Fruit fly (Drosophila melanogaster) whole organism, prepupa: ENCODE data around the gene Plc21C.
A peak's percentile ranks its signal among the peaks of the same experiment; 100 is the strongest.

Experiments
- Blimp-1 ChIP-seq: fragments of 200-800 bp; sonication (Bioruptor generic); optimal IDR thresholded peaks from 3 replicates; lab custom pipeline; 2017; ENCODE audit warnings: missing biosample characterization, missing genetic modification characterization, mild to moderate bottlenecking, moderate library complexity, missing genetic modification reagents
- CG10631 ChIP-seq: fragments of 200-800 bp; sonication (Bioruptor generic); optimal IDR thresholded peaks from 2 replicates; lab custom pipeline; 2016; ENCODE audit warnings: missing biosample characterization, missing genetic modification characterization
- CG11902 ChIP-seq: fragments of 200-800 bp; sonication (Bioruptor generic); optimal IDR thresholded peaks from 3 replicates; lab custom pipeline; 2016; ENCODE audit warnings: missing biosample characterization, missing genetic modification characterization
- CG15336 ChIP-seq: fragments of 200-800 bp; sonication (Bioruptor generic); IDR thresholded peaks from 2 replicates; pipeline ENCODE4 v1.3.6; 2022; ENCODE audit warnings: missing biosample characterization, missing genetic modification characterization
- CG16779 ChIP-seq: fragments of 200-800 bp; sonication (Bioruptor generic); optimal IDR thresholded peaks from 3 replicates; lab custom pipeline; 2017; ENCODE audit warnings: missing biosample characterization, mild to moderate bottlenecking, missing genetic modification characterization
- CG31627 ChIP-seq: fragments of 200-800 bp; sonication (Bioruptor generic); optimal IDR thresholded peaks from 3 replicates; lab custom pipeline; 2016; ENCODE audit warnings: missing biosample characterization, missing genetic modification characterization
- CG32006 ChIP-seq: fragments of 200-800 bp; sonication (Bioruptor generic); optimal IDR thresholded peaks from 3 replicates; lab custom pipeline; 2017; ENCODE audit warnings: missing biosample characterization, mild to moderate bottlenecking, missing genetic modification characterization
- CG3919 ChIP-seq: fragments of 200-800 bp; sonication (Bioruptor generic); optimal IDR thresholded peaks from 3 replicates; lab custom pipeline; 2016; ENCODE audit warnings: missing biosample characterization, missing genetic modification characterization
- CG4318 ChIP-seq: fragments of 200-800 bp; sonication (Bioruptor generic); optimal IDR thresholded peaks from 3 replicates; lab custom pipeline; 2017; ENCODE audit warnings: missing biosample characterization, mild to moderate bottlenecking, missing genetic modification characterization
- CG6163 ChIP-seq: fragments of 200-800 bp; sonication (Bioruptor generic); IDR thresholded peaks from 3 replicates; pipeline ENCODE4 v1.3.6; 2022; ENCODE audit warnings: missing biosample characterization, missing genetic modification characterization
- CG6792 ChIP-seq: fragments of 200-800 bp; sonication (Bioruptor generic); optimal IDR thresholded peaks from 3 replicates; lab custom pipeline; 2016; ENCODE audit warnings: missing biosample characterization, missing genetic modification characterization
- CG8119 ChIP-seq: fragments of 200-800 bp; sonication (Bioruptor generic); IDR thresholded peaks from 3 replicates; pipeline ENCODE4 v1.3.6; 2022; ENCODE audit warnings: missing biosample characterization, missing genetic modification characterization
- CG8319 ChIP-seq: fragments of 200-800 bp; sonication (Bioruptor generic); optimal IDR thresholded peaks from 3 replicates; lab custom pipeline; 2016; ENCODE audit warnings: missing biosample characterization, missing genetic modification characterization
- CG8632 ChIP-seq: fragments of 200-800 bp; sonication (Bioruptor generic); optimal IDR thresholded peaks from 3 replicates; lab custom pipeline; 2016; ENCODE audit warnings: missing biosample characterization, missing genetic modification characterization
- CG9139 ChIP-seq: fragments of 200-800 bp; sonication (Bioruptor generic); optimal IDR thresholded peaks from 3 replicates; lab custom pipeline; 2017; ENCODE audit warnings: missing biosample characterization, mild to moderate bottlenecking, missing genetic modification characterization
- Eip75B ChIP-seq: fragments of 200-800 bp; sonication (Bioruptor generic); optimal IDR thresholded peaks from 3 replicates; lab custom pipeline; 2016; ENCODE audit warnings: missing biosample characterization, missing genetic modification characterization
- Eip78C ChIP-seq: fragments of 200-800 bp; sonication (Bioruptor generic); peaks from one replicate; lab custom pipeline; 2016; ENCODE audit warnings: missing biosample characterization, missing genetic modification characterization
- Eip93F ChIP-seq: fragments of 200-800 bp; sonication (Bioruptor generic); optimal IDR thresholded peaks from 2 replicates; lab custom pipeline; 2016; ENCODE audit warnings: missing biosample characterization, mild to moderate bottlenecking, missing genetic modification characterization
- Ets21C ChIP-seq: fragments of 200-800 bp; sonication (Bioruptor generic); optimal IDR thresholded peaks from 3 replicates; lab custom pipeline; 2016; ENCODE audit warnings: missing biosample characterization, missing genetic modification characterization
- Ets96B ChIP-seq: fragments of 200-800 bp; optimal IDR thresholded peaks from 2 replicates; lab custom pipeline; 2019; ENCODE audit warnings: missing biosample characterization, mild to moderate bottlenecking, missing genetic modification characterization, moderate library complexity
- Hr38 ChIP-seq: sonication (Bioruptor generic); optimal IDR thresholded peaks from 2 replicates; lab custom pipeline; 2016; ENCODE audit warnings: missing biosample characterization, missing genetic modification characterization
- OdsH ChIP-seq: fragments of 200-800 bp; sonication (Bioruptor generic); optimal IDR thresholded peaks from 3 replicates; lab custom pipeline; 2016; ENCODE audit warnings: missing biosample characterization, missing genetic modification characterization
- Smox ChIP-seq: fragments of 200-800 bp; sonication (Bioruptor generic); optimal IDR thresholded peaks from 3 replicates; lab custom pipeline; 2016; ENCODE audit warnings: missing biosample characterization, missing genetic modification characterization
- Sox102F ChIP-seq: fragments of 200-800 bp; sonication (Bioruptor generic); optimal IDR thresholded peaks from 2 replicates; lab custom pipeline; 2016; ENCODE audit warnings: missing biosample characterization, mild to moderate bottlenecking, missing genetic modification characterization
- Sox14 ChIP-seq: fragments of 200-800 bp; sonication (Bioruptor generic); optimal IDR thresholded peaks from 3 replicates; lab custom pipeline; 2016; ENCODE audit warnings: missing biosample characterization, missing genetic modification characterization
- acj6 ChIP-seq: fragments of 200-800 bp; sonication (Bioruptor generic); optimal IDR thresholded peaks from 3 replicates; lab custom pipeline; 2016; ENCODE audit warnings: missing biosample characterization, missing genetic modification characterization
- eg ChIP-seq: fragments of 200-800 bp; sonication (Bioruptor generic); IDR thresholded peaks from 3 replicates; pipeline ENCODE4 v1.3.6; 2022; ENCODE audit warnings: missing biosample characterization, missing genetic modification characterization
- fkh ChIP-seq: fragments of 200-800 bp; sonication (Bioruptor generic); optimal IDR thresholded peaks from 3 replicates; lab custom pipeline; 2017; ENCODE audit warnings: missing biosample characterization, mild to moderate bottlenecking, missing genetic modification characterization, moderate library complexity
- svp ChIP-seq: fragments of 200-800 bp; sonication (Bioruptor generic); peaks from one replicate; lab custom pipeline; 2016; ENCODE audit warnings: missing biosample characterization, missing genetic modification characterization
- vri ChIP-seq: fragments of 200-800 bp; sonication (Bioruptor generic); optimal IDR thresholded peaks from 3 replicates; lab custom pipeline; 2016; ENCODE audit warnings: missing biosample characterization, mild to moderate bottlenecking, missing genetic modification characterization

The Plc21C gene

DNA sequence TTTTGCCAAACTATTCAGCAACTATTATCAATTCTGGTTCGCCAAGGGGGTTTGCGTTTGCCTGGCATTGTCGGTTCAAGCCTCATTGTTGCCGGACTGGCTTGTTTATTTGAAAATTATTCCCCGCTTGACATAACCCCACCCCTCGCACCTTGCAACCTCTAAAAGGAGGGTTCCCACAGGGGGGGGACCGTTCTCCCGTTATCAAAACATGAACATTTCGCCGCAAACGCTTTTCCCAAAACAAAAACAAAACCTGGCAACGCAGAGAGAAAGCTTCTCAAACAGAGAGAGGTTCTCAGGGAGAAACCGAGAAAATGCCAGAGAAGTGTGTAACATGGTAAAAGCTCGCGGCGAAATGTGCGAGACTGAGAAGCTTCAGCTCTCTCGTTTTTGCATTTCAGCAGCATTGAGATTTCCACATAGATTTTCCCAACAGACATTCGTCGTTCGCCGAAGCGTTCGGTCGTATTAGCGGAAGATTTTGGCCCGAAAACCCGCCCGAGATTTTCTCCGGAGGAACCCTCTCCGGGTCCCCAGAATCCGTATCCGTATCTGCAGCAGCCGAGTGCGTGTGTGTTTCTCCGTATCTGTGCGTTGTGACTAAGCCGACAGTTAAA lies 4.2 kb downstream of the Plc21C start:
- TF ChIP-seq CG16779 (tag; lab: Kevin White, UChicago) (no peak), svp (GFP tag; lab: Kevin White, UChicago) (peak; percentile 66), CG8632 (GFP tag; lab: Kevin White, UChicago) (no peak), eg (GFP tag; lab: Robert Waterston, UW) (peak; percentile 57; the same call in 1 of the 3 replicates), CG15336 (GFP tag; lab: Robert Waterston, UW) (peak; percentile 25; the same call in 1 of the 2 replicates), OdsH (GFP tag; lab: Kevin White, UChicago) (no peak), fkh (GFP tag; lab: Kevin White, UChicago) (peak; percentile 59), CG4318 (GFP tag; lab: Kevin White, UChicago) (no peak), Eip93F (no peak), CG8119 (GFP tag; lab: Robert Waterston, UW) (0 out of 3 replicates have a peak, but pooled peaks have one; percentile 26), CG3919 (no peak), CG8319 (no peak), CG11902 (GFP tag; lab: Kevin White, UChicago) (no peak), Eip78C (peak; percentile 39), acj6 (GFP tag; lab: Kevin White, UChicago) (no peak)
- TF ChIP-seq, all 60 proteins: peak for 6

DNA sequence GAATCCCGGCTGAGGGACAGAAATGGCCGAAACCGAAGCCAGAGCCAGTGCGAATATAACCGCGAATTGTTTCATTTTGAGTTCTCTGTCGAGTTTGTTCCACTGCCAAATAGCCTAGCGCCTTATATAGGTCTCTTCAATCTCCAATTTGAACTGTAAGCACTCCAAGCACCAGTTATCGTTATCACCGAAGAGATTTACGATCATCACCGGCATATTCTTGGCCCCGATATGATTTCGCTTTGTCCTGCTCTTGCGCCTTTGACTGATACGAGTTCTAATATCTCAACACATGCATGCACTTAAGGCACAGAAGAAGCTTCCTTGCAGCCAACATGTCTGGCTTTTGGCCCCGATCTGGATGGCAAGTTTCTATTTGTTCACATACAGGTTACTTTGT lies 13.4 kb downstream of the Plc21C start, which contains the start of gene CG11912:
Gene CG11912 (minus strand): TSS at position 101 of the 400 bp plus-strand sequence.
- TF ChIP-seq CG31627 (GFP tag; lab: Kevin White, UChicago) (no peak), CG10631 (no peak), acj6 (GFP tag; lab: Kevin White, UChicago) (no peak), CG4318 (GFP tag; lab: Kevin White, UChicago) (no peak)

DNA sequence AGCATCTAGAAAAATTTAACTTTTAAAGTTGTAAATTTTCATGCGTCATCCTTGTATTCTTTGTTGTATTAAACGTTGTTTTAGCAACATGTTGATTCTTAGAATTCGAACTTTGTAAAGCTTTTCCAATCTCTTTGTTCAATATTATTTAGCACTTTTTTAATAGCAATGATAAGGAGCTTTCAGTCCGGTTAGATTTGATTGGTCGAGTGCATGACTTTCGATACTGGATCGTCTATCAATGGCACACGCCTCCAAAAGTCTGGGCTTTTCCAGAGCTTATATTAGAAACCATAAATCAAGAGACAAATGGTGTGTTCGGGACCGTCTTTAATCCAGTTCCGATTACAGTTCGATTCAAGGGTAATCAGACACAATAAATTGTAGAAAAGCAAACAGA lies 14.0 kb downstream of the Plc21C start:
- no peak for TF ChIP-seq Smox

DNA sequence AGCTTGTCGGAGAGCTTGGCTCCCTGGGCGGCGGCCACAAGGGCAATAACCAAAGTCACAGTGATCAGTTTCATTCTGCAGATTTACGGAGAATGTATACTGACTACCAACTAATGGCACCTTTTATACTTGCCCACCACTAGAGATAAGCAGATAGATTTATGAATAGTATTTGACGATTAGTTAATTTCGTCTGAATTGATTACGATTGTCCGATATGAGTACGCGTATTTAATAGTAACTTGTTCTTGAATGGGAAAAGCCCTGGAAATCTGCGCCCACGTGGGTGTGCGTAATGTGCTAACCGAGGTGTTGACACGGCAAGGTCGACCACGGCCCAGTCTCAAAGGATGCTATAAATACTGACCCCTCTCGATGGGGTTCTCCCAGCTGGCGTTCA lies 15.4 kb downstream of the Plc21C start, which contains the start of gene CG11911:
Gene CG11911 (minus strand): TSS at position 101 of the 400 bp plus-strand sequence.
- no peak for TF ChIP-seq CG8632 (GFP tag; lab: Kevin White, UChicago)
- TF ChIP-seq Hr38 (GFP tag; lab: Kevin White, UChicago), result no peak
- no peak for TF ChIP-seq Smox
- TF ChIP-seq CG3919, result no peak
- no peak for TF ChIP-seq CG4318 (GFP tag; lab: Kevin White, UChicago)
- TF ChIP-seq CG6792 (GFP tag; lab: Kevin White, UChicago), result no peak
- TF ChIP-seq CG9139 (GFP tag; lab: Kevin White, UChicago), result no peak
- no peak for TF ChIP-seq CG32006 (GFP tag; lab: Kevin White, UChicago)
- no peak for TF ChIP-seq Ets21C (GFP tag; lab: Kevin White, UChicago)
- no peak for TF ChIP-seq CG8319
- TF ChIP-seq, all 60 proteins: peak for 0

DNA sequence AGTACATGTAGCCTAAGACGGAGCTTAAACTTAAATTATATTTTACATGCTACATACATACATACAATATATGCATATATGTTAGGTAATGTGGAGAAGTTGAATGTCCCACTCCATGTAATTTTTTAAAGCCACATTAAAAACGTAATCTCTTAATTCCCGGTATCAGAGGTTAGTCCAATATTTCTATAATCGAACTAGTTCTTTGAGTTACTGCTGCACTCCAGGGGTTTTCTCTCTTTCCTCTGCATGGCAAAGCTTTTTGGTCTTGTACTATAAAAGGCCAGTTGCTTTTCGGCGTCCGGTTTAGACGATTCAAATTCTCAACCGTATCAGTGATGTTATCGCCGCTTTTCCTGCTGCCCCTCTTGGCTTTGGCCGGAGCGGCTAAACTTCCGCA lies 16.1 kb downstream of the Plc21C start, which contains the start of gene CG33127:
Gene CG33127 (plus strand): TSS at position 309 of the 400 bp plus-strand sequence.
- TF ChIP-seq Sox14 (GFP tag; lab: Kevin White, UChicago) (no peak), eg (GFP tag; lab: Robert Waterston, UW) (no peak), Sox102F (GFP tag; lab: Kevin White, UChicago) (no peak), Blimp-1 (GFP tag; lab: Kevin White, UChicago) (no peak)

DNA sequence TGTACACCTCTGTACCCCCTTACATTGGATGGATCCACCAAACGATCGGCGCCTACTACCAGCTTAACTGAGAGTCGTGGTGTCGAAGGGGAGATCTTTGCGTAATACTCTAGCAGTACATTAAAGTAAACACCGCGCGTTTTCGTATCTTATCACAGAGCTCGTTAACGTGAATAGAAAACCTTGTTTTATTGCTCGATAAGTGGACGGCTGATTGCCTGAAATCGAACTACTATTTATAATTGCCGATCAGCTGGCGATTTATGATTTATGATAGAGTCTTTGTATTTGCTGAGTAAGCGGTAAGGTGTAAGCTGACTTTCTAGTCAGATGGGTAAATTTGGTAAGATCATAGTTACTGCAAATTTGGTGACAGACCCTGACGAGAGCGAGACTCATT lies 17.2 kb downstream of the Plc21C start:
- TF ChIP-seq Ets96B, result no peak
- no peak for TF ChIP-seq CG6163
- TF ChIP-seq, all 60 proteins: peak for 0

DNA sequence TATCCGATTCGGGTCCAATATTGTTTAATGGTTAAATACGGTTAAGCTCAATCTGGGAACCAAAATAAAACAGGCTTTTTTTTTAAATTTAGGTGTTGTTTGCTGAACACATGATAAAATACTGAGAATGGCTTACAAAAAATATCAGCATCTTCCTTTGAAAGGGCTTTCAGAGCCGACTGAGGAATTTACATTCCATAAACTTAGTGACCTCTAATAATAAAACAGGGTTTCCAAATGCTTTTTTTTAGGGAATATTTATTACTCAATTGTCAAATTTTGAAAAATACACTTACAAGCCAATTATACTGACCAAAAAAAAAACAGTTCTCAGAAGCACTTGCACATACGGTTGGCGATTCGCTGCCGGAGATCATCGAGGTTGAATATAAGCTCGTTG lies 23.9 kb downstream of the Plc21C start, which contains the start of gene CG43755:
Gene CG43755 (minus strand): TSS at position 101 of the 400 bp plus-strand sequence.
- no peak for TF ChIP-seq CG10631
- no peak for TF ChIP-seq CG6792 (GFP tag; lab: Kevin White, UChicago)
- no peak for TF ChIP-seq Blimp-1 (GFP tag; lab: Kevin White, UChicago)
- no peak for TF ChIP-seq CG6163
- TF ChIP-seq Eip75B, result no peak
- no peak for TF ChIP-seq vri
